Fruit fly (Drosophila melanogaster): Measurements from ENCODE around the gene CAHbeta.

CAHbeta gene

dm6 chr3R:8948855-8949254 is 31.8 kb upstream of the CAHbeta start:
- no peak for TF ChIP-seq Sin3A (optimal IDR thresholded peaks at IDR 0.05)
- no peak for TF ChIP-seq insv (optimal IDR thresholded peaks at IDR 0.05)
- no peak for TF ChIP-seq h (optimal IDR thresholded peaks at IDR 0.05)

dm6 chr3R:8949334-8950066 is 31.2 kb upstream of the CAHbeta start:
- TF ChIP-seq h (optimal IDR thresholded peaks at IDR 0.05) = no peak
- TF ChIP-seq Myc (optimal IDR thresholded peaks at IDR 0.05) = no peak
- no peak for TF ChIP-seq psq (optimal IDR thresholded peaks at IDR 0.05)
- TF ChIP-seq Sin3A (optimal IDR thresholded peaks at IDR 0.05) = no peak
- no peak for TF ChIP-seq ttk (optimal IDR thresholded peaks at IDR 0.05)
- no peak for TF ChIP-seq insv (optimal IDR thresholded peaks at IDR 0.05)

- no peak for TF ChIP-seq insv (optimal IDR thresholded peaks at IDR 0.05)
Observed at dm6 chr3R:8954515-8955358, 25.9 kb upstream of the CAHbeta start.

dm6 chr3R:8955359-8955820 is 25.3 kb upstream of the CAHbeta start:
- TF ChIP-seq Sin3A (optimal IDR thresholded peaks at IDR 0.05) = no peak
- no peak for TF ChIP-seq psq (optimal IDR thresholded peaks at IDR 0.05)
- TF ChIP-seq Myc (optimal IDR thresholded peaks at IDR 0.05) = no peak
- no peak for TF ChIP-seq insv (optimal IDR thresholded peaks at IDR 0.05)
- TF ChIP-seq ttk (optimal IDR thresholded peaks at IDR 0.05) = no peak
- no peak for TF ChIP-seq h (optimal IDR thresholded peaks at IDR 0.05)

dm6 chr3R:8956333-8956732 is 24.3 kb upstream of the CAHbeta start:
- TF ChIP-seq Sin3A (optimal IDR thresholded peaks at IDR 0.05) (no peak), psq (optimal IDR thresholded peaks at IDR 0.05) (no peak), insv (optimal IDR thresholded peaks at IDR 0.05) (no peak), ttk (optimal IDR thresholded peaks at IDR 0.05) (no peak), Myc (optimal IDR thresholded peaks at IDR 0.05) (no peak), h (optimal IDR thresholded peaks at IDR 0.05) (no peak)

dm6 chr3R:8957739-8958138 is 22.9 kb upstream of the CAHbeta start:
- TF ChIP-seq h (optimal IDR thresholded peaks at IDR 0.05) (no peak), insv (optimal IDR thresholded peaks at IDR 0.05) (no peak), Myc (optimal IDR thresholded peaks at IDR 0.05) (no peak), psq (optimal IDR thresholded peaks at IDR 0.05) (no peak), ttk (optimal IDR thresholded peaks at IDR 0.05) (no peak), Sin3A (optimal IDR thresholded peaks at IDR 0.05) (no peak)

- TF ChIP-seq Sin3A (optimal IDR thresholded peaks at IDR 0.05) (no peak), psq (optimal IDR thresholded peaks at IDR 0.05) (no peak), h (optimal IDR thresholded peaks at IDR 0.05) (no peak), Myc (optimal IDR thresholded peaks at IDR 0.05) (no peak), ttk (optimal IDR thresholded peaks at IDR 0.05) (no peak), insv (optimal IDR thresholded peaks at IDR 0.05) (no peak)
Observed at dm6 chr3R:8958300-8958699, 22.4 kb upstream of the CAHbeta start.

- TF ChIP-seq ttk (optimal IDR thresholded peaks at IDR 0.05) = no peak
- TF ChIP-seq h (optimal IDR thresholded peaks at IDR 0.05) = no peak
- TF ChIP-seq Myc (optimal IDR thresholded peaks at IDR 0.05) = no peak
- TF ChIP-seq insv (optimal IDR thresholded peaks at IDR 0.05) = no peak
- no peak for TF ChIP-seq psq (optimal IDR thresholded peaks at IDR 0.05)
- TF ChIP-seq Sin3A (optimal IDR thresholded peaks at IDR 0.05) = no peak
Observed at dm6 chr3R:8959153-8959552, 21.5 kb upstream of the CAHbeta start.

dm6 chr3R:8960329-8960728 is 20.3 kb upstream of the CAHbeta start:
- TF ChIP-seq h (optimal IDR thresholded peaks at IDR 0.05) (no peak), Sin3A (optimal IDR thresholded peaks at IDR 0.05) (no peak), psq (optimal IDR thresholded peaks at IDR 0.05) (no peak), Myc (optimal IDR thresholded peaks at IDR 0.05) (no peak), insv (optimal IDR thresholded peaks at IDR 0.05) (no peak), ttk (optimal IDR thresholded peaks at IDR 0.05) (no peak)

dm6 chr3R:8962860-8963755 is 17.6 kb upstream of the CAHbeta start, which contains the start of gene ich:
TSS of gene ich (minus strand) at chr3R:8963037.
- TF ChIP-seq psq (optimal IDR thresholded peaks at IDR 0.05) (no peak), Sin3A (optimal IDR thresholded peaks at IDR 0.05) (no peak)

- TF ChIP-seq psq (optimal IDR thresholded peaks at IDR 0.05) (no peak), Myc (optimal IDR thresholded peaks at IDR 0.05) (no peak), ttk (optimal IDR thresholded peaks at IDR 0.05) (no peak), h (optimal IDR thresholded peaks at IDR 0.05) (no peak), Sin3A (optimal IDR thresholded peaks at IDR 0.05) (no peak), insv (optimal IDR thresholded peaks at IDR 0.05) (no peak)
Observed at dm6 chr3R:8963756-8964342, 16.8 kb upstream of the CAHbeta start.
